Worm (Caenorhabditis elegans) whole organism, mixed stage, embryonic: ENCODE data around the gene glb-9.

Experiments
- ceh-83 ChIP-seq: fragments of 200-800 bp; sonication (Bioruptor generic); optimal IDR thresholded peaks from 2 replicates; lab custom pipeline; 2018; ENCODE audit warnings: mild to moderate bottlenecking, missing genetic modification characterization, missing compliant biosample characterization
- drap-1 ChIP-seq: fragments of 200-800 bp; sonication (Bioruptor generic); optimal IDR thresholded peaks from 3 replicates; lab custom pipeline; 2018; ENCODE audit warnings: mild to moderate bottlenecking, missing genetic modification characterization, missing compliant biosample characterization
- elt-1 ChIP-seq: sonication (generic microtip); optimal IDR thresholded peaks from 2 replicates; lab custom pipeline; 2017; ENCODE audit warnings: missing genetic modification characterization, mild to moderate bottlenecking, missing compliant biosample characterization, antibody characterized with exemption, moderate library complexity, borderline replicate concordance; ENCODE audit not compliant: insufficient read depth
- lsy-2 ChIP-seq: fragments of 150-350 bp; optimal IDR thresholded peaks from 2 replicates; lab custom pipeline; 2014; ENCODE audit warnings: missing biosample characterization, missing genetic modification characterization
- mls-2 ChIP-seq: sonication (generic microtip); optimal IDR thresholded peaks from 2 replicates; lab custom pipeline; 2016; ENCODE audit warnings: mild to moderate bottlenecking, missing genetic modification characterization, moderate library complexity, missing compliant biosample characterization
- nhr-12 ChIP-seq: fragments of 150-350 bp; optimal IDR thresholded peaks from 2 replicates; lab custom pipeline; 2014; ENCODE audit warnings: missing biosample characterization, missing genetic modification characterization
- nhr-2 ChIP-seq: fragments of 150-350 bp; optimal IDR thresholded peaks from 2 replicates; lab custom pipeline; 2014; ENCODE audit warnings: missing biosample characterization, missing genetic modification characterization
- nhr-28 ChIP-seq: fragments of 150-350 bp; optimal IDR thresholded peaks from 2 replicates; lab custom pipeline; 2014; ENCODE audit warnings: missing biosample characterization, missing genetic modification characterization
- nhr-76 ChIP-seq: sonication (generic microtip); optimal IDR thresholded peaks from 2 replicates; lab custom pipeline; 2017; ENCODE audit warnings: missing biosample characterization, missing genetic modification characterization
- pha-4 ChIP-seq: fragments of 150-350 bp; optimal IDR thresholded peaks from 2 replicates; lab custom pipeline; 2018; ENCODE audit warnings: missing biosample characterization, missing genetic modification reagents, missing genetic modification characterization
- snpc-4 ChIP-seq: fragments of 150-350 bp; optimal IDR thresholded peaks from 2 replicates; lab custom pipeline; 2014; ENCODE audit warnings: missing biosample characterization, missing genetic modification characterization
- tbx-8 ChIP-seq: fragments of 200-800 bp; sonication (Bioruptor generic); optimal IDR thresholded peaks from 2 replicates; lab custom pipeline; 2018; ENCODE audit warnings: mild to moderate bottlenecking, missing genetic modification characterization, moderate library complexity, missing compliant biosample characterization
- unc-62 ChIP-seq: fragments of 150-350 bp; optimal IDR thresholded peaks from 2 replicates; lab custom pipeline; 2014; ENCODE audit warnings: missing biosample characterization, missing genetic modification reagents, missing genetic modification characterization

DNA sequence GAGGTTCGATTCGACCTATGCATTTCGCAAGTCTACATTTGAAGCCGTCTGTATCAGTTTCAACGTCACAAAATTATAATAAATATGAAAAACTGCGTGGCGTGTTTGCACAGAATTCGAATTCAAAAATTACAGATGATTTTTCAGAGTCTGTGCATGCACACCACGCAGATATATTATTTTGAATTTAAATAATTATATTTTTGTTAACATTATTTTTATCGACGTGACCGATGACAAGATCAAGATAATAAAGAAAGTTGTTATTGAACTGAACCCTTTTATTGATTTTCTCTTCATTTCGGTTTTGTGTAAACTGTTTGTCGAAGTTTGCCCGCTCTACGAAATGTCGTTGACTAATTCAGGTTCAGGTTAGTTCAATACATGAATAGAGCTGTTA is 14.1 kb downstream of the glb-9 start, which contains the start of gene C28F5.1:
- TF ChIP-seq snpc-4 (tag; lab: Kevin White, UChicago) (no peak), unc-62 (GFP tag; lab: Kevin White, UChicago) (no peak), nhr-28 (no peak), nhr-2 (tag; lab: Kevin White, UChicago) (no peak), drap-1 (GFP tag; lab: Kevin White, UChicago) (no peak), lsy-2 (tag; lab: Kevin White, UChicago) (no peak), pha-4 (tag; lab: Kevin White, UChicago) (no peak), elt-1 (tag; lab: Kevin White, UChicago) (no peak), ceh-83 (no peak), nhr-12 (no peak), mls-2 (tag; lab: Kevin White, UChicago) (no peak), tbx-8 (no peak), nhr-76 (tag; lab: Kevin White, UChicago) (no peak)
